Worm (Caenorhabditis elegans) whole organism, L1 larva: ENCODE results near the gene F45D3.2.
A peak's percentile ranks its signal among the peaks of the same experiment; 100 is the strongest.

Experiments used
- C34B4.2 ChIP-seq: sonication (generic microtip); optimal IDR thresholded peaks from 2 replicates; lab custom pipeline; 2017; ENCODE audit warnings: mild to moderate bottlenecking, missing genetic modification characterization, missing compliant biosample characterization
- ceh-8 ChIP-seq: fragments of 200-800 bp; sonication (Bioruptor generic); optimal IDR thresholded peaks from 2 replicates; lab custom pipeline; 2018; ENCODE audit warnings: mild to moderate bottlenecking, missing genetic modification characterization, moderate library complexity, missing compliant biosample characterization
- ces-1 ChIP-seq: fragments of 150-350 bp; optimal IDR thresholded peaks from 2 replicates; lab custom pipeline; 2014; ENCODE audit warnings: missing biosample characterization, missing genetic modification reagents, missing genetic modification characterization
- lin-35 ChIP-seq, 2 experiments: fragments of 150-350 bp; optimal IDR thresholded peaks; 2 replicates each; lab custom pipeline; 2014; ENCODE audit warnings: missing biosample characterization in 2 of 2, missing genetic modification characterization in 2 of 2, missing genetic modification reagents in 2 of 2
- lin-39 ChIP-seq: fragments of 150-350 bp; optimal IDR thresholded peaks from 2 replicates; lab custom pipeline; 2014; ENCODE audit warnings: missing biosample characterization, missing genetic modification reagents, missing genetic modification characterization
- nhr-71 ChIP-seq: sonication (generic microtip); optimal IDR thresholded peaks from 2 replicates; lab custom pipeline; 2016; ENCODE audit warnings: mild to moderate bottlenecking, missing genetic modification characterization, moderate library complexity, missing compliant biosample characterization
- nhr-77 ChIP-seq: fragments of 150-350 bp; optimal IDR thresholded peaks from 2 replicates; lab custom pipeline; 2014; ENCODE audit warnings: missing biosample characterization, missing genetic modification characterization
- vab-15 ChIP-seq: sonication (generic microtip); optimal IDR thresholded peaks from 2 replicates; lab custom pipeline; 2017; ENCODE audit warnings: missing genotype, mild to moderate bottlenecking, missing genetic modification characterization, missing compliant biosample characterization

DNA sequence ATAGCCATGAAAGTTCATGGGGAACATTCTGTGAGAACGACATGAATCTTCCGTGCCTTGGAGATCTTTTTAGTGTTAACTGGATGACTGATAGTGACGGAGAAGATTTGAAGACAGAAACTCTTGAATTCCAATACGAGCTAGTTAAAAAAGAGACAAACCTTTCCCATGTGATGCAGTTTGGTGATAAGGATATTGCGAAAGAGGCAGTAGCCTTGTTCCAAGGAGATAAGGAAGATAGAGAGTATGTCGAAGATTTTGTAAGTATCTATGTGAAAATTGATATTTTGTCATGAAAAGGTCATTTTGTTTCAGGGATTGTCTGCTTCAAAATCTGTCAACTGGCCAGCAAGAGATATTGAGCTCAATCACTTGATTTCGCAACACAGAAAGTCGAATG is 26.9 kb upstream of the F45D3.2 start:
- TF ChIP-seq lin-35 (GFP tag; optimal IDR thresholded peaks at IDR 0.05; lab: Kevin White, UChicago), result peak in 1 of 2 experiments; percentile 7
- no peak for TF ChIP-seq C34B4.2 (tag; lab: Kevin White, UChicago)
- TF ChIP-seq vab-15, result no peak
- TF ChIP-seq nhr-71 (tag; lab: Kevin White, UChicago), result peak; percentile 10
- TF ChIP-seq ces-1, result no peak
- no peak for TF ChIP-seq ceh-8
- TF ChIP-seq nhr-77 (tag; lab: Kevin White, UChicago), result no peak
- TF ChIP-seq lin-39, result no peak
